Fruit fly (Drosophila melanogaster): Measurements from ENCODE around the gene mEFTs.

Gene mEFTs

DNA sequence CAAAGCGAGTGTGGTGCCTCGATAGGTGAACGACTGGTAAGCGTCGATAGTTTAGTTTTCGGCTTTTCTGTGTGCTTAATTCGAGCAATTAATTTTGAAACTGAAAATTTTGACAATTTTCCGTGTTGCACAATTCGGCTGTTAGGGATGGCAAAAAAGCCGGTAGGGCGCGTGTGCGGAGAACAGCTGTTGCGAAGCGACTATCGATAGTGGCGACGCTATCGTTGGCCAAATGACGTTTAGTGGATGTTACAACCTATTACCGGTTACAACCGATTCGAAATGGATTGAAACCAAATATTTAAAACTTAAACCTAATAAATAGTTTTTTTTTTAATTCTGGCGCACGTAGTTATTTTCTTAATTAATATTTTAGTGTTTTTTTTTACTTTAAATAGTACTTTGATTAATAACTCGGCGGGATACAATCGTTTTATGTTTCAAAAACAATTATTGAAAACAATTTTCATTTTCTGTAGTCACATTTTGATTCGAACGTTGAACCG is at the start of gene mEFTs, which contains the start of gene Dhc36C:
TSS of gene mEFTs (minus strand) at position 161 of the 506 bp plus-strand sequence.
TSS of gene Dhc36C (plus strand) at position 456 of the 506 bp plus-strand sequence.
- TF ChIP-seq CG17801 (GFP tag; optimal IDR thresholded peaks at IDR 0.05; ENCODE audit: partially characterized antibody) = no peak

DNA sequence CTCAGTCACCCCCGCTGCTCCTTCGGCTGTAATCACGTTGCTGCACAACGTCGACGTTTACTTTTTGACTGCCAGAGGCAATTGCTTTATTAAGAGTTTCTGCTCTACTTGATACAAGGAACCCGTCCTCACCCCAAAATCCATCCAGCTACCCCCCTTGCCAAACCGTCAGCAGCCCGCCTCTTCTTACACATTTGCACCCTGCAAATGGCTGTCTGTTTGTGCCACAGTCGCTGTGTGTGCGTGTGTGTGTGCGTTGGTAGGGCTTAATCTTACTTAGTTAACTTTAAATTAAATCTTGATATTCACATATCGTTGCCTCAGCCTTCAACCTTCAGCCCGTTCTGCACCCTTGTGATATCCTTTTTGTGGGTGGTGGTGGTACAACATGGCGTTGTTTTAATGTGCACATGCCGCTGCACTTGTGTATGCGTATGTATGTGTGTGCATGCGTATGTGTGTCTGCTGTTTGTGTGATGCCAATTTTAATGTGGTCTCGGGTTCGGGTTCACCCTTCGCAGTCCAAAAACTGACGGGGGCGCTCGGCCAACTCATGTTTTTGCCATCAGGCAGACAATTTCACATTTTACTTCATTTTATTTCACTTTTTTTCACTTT is 41.9 kb upstream of the mEFTs start:
- no peak for TF ChIP-seq CG17801 (GFP tag; optimal IDR thresholded peaks at IDR 0.05; ENCODE audit: partially characterized antibody)

DNA sequence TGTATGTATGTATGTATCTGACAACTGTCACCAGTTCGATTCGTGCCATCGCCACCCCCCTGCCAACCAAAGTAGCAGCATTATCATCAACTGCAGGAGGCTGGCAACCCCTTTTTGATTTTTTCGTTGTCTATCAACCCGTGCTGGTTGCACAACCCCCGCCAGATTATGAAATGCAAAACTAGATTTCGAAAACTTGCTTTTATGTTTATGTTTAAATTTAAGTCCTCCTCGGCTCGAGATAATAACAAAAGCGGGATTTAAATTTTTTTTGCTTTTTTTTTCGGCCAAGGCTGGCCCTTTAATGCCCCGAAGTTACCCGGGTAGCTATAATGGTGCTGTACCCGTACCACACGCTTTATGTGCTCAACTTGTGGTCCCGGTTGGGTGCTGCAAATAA is 40.2 kb upstream of the mEFTs start:
- no peak for TF ChIP-seq CG17801 (GFP tag; optimal IDR thresholded peaks at IDR 0.05; ENCODE audit: partially characterized antibody)

DNA sequence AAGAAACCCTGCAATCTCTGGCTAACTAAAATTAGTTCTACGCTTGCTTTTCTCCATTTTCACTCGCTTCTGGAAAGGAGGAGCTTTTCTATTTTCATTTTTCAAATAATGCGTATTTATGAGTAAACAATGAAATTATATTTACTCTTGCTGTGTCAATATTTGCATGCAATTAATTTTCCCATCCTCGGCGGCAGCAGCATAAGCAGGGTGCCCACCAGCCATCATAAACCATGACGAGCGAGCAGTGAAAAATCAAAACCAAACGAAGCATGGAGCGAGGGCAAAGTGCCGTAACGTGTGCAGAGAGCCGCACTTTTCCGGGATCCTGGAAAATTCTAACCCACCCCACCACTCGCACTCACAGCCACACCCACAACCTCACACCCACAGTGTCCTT is 32.9 kb upstream of the mEFTs start:
- TF ChIP-seq CG17801 (GFP tag; optimal IDR thresholded peaks at IDR 0.05; ENCODE audit: partially characterized antibody) = no peak

DNA sequence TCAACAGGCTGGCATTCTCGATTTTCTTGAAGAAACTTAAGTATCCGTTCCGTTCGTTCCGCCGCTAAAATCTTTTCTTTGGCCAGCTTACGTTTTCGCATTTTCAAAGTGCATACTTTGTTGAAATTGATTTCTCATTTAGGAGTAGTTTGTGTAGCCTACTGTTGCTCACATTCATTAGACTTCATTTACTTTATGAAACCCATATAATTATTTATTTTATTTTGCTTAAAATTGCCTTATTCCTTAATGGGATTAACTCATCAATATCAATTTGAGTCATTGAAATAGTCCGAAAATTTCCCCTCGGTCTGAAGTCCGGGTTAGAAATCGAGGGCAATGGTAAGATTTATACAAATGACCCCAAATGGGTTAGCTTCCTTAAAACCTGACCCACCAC is 31.2 kb upstream of the mEFTs start, which contains the start of gene CG15145:
TSS of gene CG15145 (minus strand) at position 101 of the 400 bp plus-strand sequence.
- no peak for TF ChIP-seq CG17801 (GFP tag; optimal IDR thresholded peaks at IDR 0.05; ENCODE audit: partially characterized antibody)

DNA sequence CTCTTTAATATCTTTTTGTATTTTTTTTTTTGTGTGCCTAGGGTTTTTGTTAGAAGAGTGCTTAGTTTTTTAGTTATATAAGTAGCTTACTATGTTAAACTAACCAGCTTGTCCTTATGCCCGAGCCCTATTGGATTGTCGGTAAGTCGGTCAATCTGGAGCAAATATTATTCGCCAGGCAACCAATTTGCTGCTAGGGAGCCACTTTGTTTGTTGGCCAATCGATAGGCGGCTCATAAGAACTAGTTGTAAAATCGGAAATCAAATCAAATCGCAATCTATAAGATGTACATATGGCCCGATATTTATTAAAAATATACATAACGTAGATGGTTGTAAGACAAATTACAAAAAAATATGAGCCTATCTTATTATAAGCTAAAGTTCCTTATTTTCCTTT is 28.1 kb upstream of the mEFTs start, which contains the start of gene CG15144:
TSS of gene CG15144 (minus strand) at position 101 of the 400 bp plus-strand sequence.
- TF ChIP-seq CG17801 (GFP tag; optimal IDR thresholded peaks at IDR 0.05; ENCODE audit: partially characterized antibody) = no peak

DNA sequence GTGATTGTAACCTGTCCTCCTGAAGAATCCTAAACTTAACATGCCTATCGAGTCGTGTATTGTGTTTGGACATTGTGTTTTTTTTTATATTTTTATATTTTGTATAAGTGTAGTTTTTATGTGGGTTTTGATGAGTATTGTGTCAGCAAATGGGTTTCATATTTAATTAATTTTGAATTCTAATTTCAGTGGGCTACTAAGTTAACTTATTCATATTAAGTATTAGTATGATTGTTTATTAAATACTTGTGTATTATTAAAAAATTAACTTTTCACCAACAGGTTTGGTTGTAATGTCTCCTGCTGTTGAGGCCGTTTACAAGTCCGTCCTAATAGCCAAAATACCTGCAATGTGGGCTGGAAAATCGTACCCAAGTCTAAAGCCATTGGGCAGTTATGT is 23.5 kb upstream of the mEFTs start, which contains the start of gene CG15143:
TSS of gene CG15143 (minus strand) at position 101 of the 400 bp plus-strand sequence.
- TF ChIP-seq CG17801 (GFP tag; optimal IDR thresholded peaks at IDR 0.05; ENCODE audit: partially characterized antibody) = no peak

DNA sequence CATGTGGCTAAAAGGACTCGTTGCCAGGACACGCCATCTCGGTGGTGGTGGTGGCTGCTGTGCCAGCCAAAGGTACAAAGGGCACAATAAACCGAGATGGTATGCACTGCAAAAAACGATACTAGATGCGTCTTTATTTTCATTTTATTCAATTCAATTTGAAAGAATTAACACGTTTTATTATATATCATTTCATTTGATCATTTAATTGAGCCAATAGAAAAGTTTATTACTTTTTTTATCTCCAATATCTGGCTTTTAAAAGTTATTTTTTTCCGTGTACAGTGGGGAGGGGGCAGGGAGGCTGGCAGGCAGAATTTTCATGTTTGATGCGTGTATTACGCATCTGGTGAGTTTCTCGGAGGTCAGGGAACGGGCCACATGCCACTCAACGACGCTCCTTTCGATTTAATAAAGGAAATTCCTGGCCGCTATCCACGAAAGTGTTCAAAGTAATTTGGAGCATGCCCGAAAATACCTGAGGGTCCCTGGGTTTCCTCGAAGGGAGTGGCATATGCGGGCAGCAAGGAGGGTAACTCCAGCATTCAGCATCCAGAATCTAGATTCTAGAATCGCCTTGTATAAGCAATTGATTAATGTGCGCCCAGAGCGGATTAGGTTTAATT is 13.3 kb upstream of the mEFTs start:
- no peak for TF ChIP-seq CG17801 (GFP tag; optimal IDR thresholded peaks at IDR 0.05; ENCODE audit: partially characterized antibody)

DNA sequence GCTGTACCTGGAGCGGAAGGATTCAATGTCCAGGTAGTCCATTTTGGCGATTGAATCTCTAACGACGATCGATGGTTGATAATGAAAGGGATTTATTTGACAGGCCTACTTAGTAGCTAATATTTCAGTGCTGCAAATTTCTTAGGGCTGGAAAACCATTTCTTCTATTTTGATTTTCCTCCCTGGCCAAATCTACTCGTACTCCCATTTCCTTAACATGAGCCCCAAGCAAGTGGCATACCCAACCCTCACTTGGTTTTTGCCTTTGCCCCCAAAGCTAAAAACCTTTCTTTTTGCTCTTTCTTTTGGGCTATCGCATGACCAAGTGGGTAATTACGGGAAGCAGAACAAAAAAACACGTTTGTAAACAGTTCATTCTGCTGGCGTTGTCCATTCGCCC is 2.2 kb downstream of the mEFTs start, which contains the start of gene CG15142:
TSS of gene CG15142 (minus strand) at position 101 of the 400 bp plus-strand sequence.
- no peak for TF ChIP-seq CG17801 (GFP tag; optimal IDR thresholded peaks at IDR 0.05; ENCODE audit: partially characterized antibody)

DNA sequence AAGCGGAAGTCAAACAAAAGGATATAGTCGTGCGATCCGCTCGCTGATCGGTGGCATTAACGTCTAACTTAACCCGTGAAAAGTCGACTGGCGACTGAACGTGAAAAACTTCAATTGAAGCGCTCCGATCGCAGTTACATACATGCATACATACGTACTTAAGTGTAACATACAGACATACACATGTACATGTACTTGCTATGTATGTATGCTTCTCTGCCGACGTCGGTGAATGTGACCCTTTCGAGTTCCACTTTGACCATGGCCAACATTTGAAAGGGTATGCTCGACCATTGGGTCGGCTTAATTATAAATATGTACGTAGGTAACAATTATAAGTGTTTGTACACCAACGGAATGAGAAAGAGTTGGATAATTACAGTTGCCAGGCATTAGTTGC is 3.8 kb downstream of the mEFTs start, which contains the start of gene qua:
TSS of gene qua (minus strand) at position 101 of the 400 bp plus-strand sequence.
- TF ChIP-seq CG17801 (GFP tag; optimal IDR thresholded peaks at IDR 0.05; ENCODE audit: partially characterized antibody) = no peak

DNA sequence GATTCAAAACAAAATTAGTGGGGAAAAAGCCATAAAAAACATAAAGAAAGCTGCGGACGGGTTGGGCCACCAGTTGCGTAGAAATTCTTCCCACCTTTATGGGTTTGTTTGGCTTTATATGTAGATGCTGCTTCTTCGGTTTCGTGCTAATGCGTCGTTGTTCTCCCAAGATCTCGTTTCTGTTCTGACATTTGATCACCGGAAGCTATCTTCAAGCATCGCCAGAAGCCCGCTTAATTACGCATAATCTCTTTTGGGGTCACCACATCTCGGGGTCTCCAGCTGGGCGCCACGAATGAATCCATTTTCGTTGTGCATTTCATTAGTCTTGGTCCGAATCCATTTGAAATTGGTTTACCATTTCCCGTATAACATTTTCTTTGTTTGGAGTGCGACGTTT is 5.1 kb downstream of the mEFTs start:
- no peak for TF ChIP-seq CG17801 (GFP tag; optimal IDR thresholded peaks at IDR 0.05; ENCODE audit: partially characterized antibody)

DNA sequence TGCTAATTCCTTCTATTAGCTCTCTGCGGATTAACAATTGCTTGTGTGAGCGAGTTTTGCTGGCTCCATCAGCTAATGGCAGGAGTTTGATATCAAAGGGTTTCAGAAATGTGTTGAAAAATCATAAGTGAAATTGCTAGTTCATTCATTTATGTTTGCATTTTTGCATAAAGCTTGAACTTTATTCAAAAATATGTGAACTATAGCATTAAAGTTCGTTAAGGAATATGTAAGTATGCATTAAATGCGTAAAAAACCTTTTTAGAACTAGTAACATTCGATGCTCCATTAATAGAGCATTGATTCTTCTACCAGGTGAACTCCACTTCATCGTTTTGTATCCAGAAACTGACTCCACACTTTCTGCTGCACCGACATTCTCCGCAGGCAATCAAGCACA is 8.2 kb downstream of the mEFTs start:
- TF ChIP-seq CG17801 (GFP tag; optimal IDR thresholded peaks at IDR 0.05; ENCODE audit: partially characterized antibody) = no peak

DNA sequence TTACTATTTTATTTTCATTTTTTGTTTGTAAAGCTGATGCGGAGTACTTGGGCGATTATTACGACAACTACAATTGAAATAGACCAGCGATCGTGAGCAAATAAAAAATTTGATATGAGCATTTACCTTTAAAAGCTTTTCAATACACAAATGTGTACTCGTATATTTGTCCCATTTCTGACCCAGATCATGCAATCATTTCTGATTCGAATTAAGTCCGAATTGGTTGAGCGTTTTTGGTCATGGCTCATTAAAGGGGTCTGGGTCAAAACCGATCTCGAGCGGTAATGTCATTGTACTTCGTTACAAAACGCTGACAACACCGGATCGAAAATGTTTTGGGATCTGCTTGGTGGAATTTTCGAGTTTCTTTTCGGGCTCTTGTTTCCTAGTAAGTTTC is 14.6 kb downstream of the mEFTs start, which contains the start of gene CG43220:
TSS of gene CG43220 (plus strand) at position 301 of the 400 bp plus-strand sequence.
- no peak for TF ChIP-seq CG17801 (GFP tag; optimal IDR thresholded peaks at IDR 0.05; ENCODE audit: partially characterized antibody)

DNA sequence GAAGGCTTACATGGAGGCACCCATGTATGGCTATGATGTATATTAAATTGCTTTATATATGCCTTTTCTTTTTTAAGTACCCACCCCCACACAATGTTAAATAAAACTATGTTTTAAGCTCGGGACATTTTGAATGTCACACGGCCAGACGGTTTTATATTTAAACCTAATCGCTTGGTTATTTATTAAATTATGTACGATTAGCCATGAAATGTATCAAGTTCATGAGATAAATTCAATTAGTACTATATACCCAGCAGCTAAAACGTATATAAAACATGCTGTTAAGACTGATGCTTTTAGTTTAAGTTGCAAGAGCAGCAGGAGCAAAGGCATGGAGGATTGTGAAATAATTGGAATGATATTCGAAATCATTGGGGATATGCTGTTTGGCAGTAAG is 15.4 kb downstream of the mEFTs start, which contains the start of the genes CG43221 and CG43645:
TSS of gene CG43221 (plus strand) at position 301 of the 400 bp plus-strand sequence.
TSS of gene CG43645 (plus strand) at position 301 of the 400 bp plus-strand sequence.
- TF ChIP-seq CG17801 (GFP tag; optimal IDR thresholded peaks at IDR 0.05; ENCODE audit: partially characterized antibody) = no peak

DNA sequence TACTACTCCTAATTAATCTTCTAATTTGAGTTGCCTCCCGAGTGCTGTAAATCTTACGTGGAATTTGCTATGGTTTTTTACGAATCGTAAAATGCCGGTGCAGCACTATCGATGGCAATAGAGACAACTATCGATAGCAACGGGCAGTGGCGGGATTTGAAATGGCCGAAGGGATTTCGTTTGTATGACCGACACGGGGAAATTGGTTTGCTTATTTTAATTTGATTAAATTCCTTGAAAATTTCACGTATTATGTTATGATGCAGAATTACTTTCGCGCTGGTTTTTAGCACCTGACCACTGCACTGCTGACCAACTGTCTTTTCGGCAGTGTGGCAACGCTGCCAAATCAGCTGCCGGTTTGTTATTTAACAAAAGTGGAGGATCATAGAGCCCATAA is 16.7 kb downstream of the mEFTs start, which contains the start of the genes GCS2beta and CG5131:
TSS of gene GCS2beta (minus strand) at position 134 of the 400 bp plus-strand sequence.
TSS of gene CG5131 (plus strand) at position 328 of the 400 bp plus-strand sequence.
- peak; percentile 84 for TF ChIP-seq CG17801 (GFP tag; optimal IDR thresholded peaks at IDR 0.05; ENCODE audit: partially characterized antibody)
